Fruit fly (Drosophila melanogaster): Measurements from ENCODE around the gene CG13032.

- TF ChIP-seq Clk (GFP tag; optimal IDR thresholded peaks at IDR 0.05) (no peak), toe (GFP tag; optimal IDR thresholded peaks at IDR 0.05) (no peak), CG12768 (GFP tag; optimal IDR thresholded peaks at IDR 0.05) (peak; percentile 3), CG7101 (tag; optimal IDR thresholded peaks at IDR 0.05) (no peak), CG11617 (GFP tag; optimal IDR thresholded peaks at IDR 0.05) (no peak)
Measured at dm6 chr3L:16667663-16668465, 5.9 kb upstream of the CG13032 start, which contains the start of gene Galphaf.
